Fruit fly (Drosophila melanogaster): Measurements from ENCODE around the gene repo.

repo gene

dm6 chr3R:18244171-18245043 is 8.4 kb downstream of the repo start (continued):
- peak; percentile 9 for TF ChIP-seq cwo (GFP tag; optimal IDR thresholded peaks at IDR 0.05)
- TF ChIP-seq Doc2 (GFP tag; IDR thresholded peaks at IDR 0.05): no peak
- peak; percentile 41; the same call in 1 of the 3 replicates for TF ChIP-seq dysf (GFP tag; IDR thresholded peaks at IDR 0.05)
- peak; percentile 28 for TF ChIP-seq Dp (GFP tag; optimal IDR thresholded peaks at IDR 0.05)
- TF ChIP-seq CG11456 (GFP tag; IDR thresholded peaks at IDR 0.05): 0 out of 3 replicates have a peak, but pooled peaks have one; percentile 42
- no peak for TF ChIP-seq CG10959 (GFP tag; IDR thresholded peaks at IDR 0.05)
- peak; percentile 42 for TF ChIP-seq Hmr (GFP tag; optimal IDR thresholded peaks at IDR 0.05)
- peak; percentile 89; the same call in 1 of the 2 replicates for TF ChIP-seq rib (GFP tag; IDR thresholded peaks at IDR 0.05)
- peak; percentile 74 for TF ChIP-seq Nf-YC (tag; optimal IDR thresholded peaks at IDR 0.05)
- TF ChIP-seq trem (tag; optimal IDR thresholded peaks at IDR 0.05): no peak
- peak; percentile 63 for TF ChIP-seq row (GFP tag; IDR thresholded peaks at IDR 0.05)
- TF ChIP-seq gsb (GFP tag; IDR thresholded peaks at IDR 0.05): no peak
- no peak for TF ChIP-seq prd (optimal IDR thresholded peaks at IDR 0.05)
- no peak for TF ChIP-seq prd (GFP tag; IDR thresholded peaks at IDR 0.05)
- peak; percentile 95 for TF ChIP-seq CG6175 (GFP tag; IDR thresholded peaks at IDR 0.05)
- TF ChIP-seq CG3847 (GFP tag; IDR thresholded peaks at IDR 0.05): peak; percentile 21; the same call in 1 of the 2 replicates
- peak; percentile 14 for TF ChIP-seq dmrt99B (tag; optimal IDR thresholded peaks at IDR 0.05)
- 0 out of 3 replicates have a peak, but pooled peaks have one; percentile 41 for TF ChIP-seq zfh1 (GFP tag; IDR thresholded peaks at IDR 0.05)
- TF ChIP-seq Dll (GFP tag; IDR thresholded peaks at IDR 0.05; ENCODE audit: partially characterized antibody): peak; percentile 41; the same call in 1 of the 4 replicates
- no peak for TF ChIP-seq HLH4C (GFP tag; IDR thresholded peaks at IDR 0.05; ENCODE audit: partially characterized antibody)
- TF ChIP-seq exex (tag; optimal IDR thresholded peaks at IDR 0.05): peak; percentile 28
- peak; percentile 92 for TF ChIP-seq cg (GFP tag; optimal IDR thresholded peaks at IDR 0.05)
- no peak for TF ChIP-seq CG11398 (GFP tag; optimal IDR thresholded peaks at IDR 0.05)
- no peak for TF ChIP-seq CG15514 (GFP tag; optimal IDR thresholded peaks at IDR 0.05)
- peak; percentile 17 for TF ChIP-seq CG18599 (GFP tag; optimal IDR thresholded peaks at IDR 0.05)
- peak; percentile 71 for TF ChIP-seq Adf1 (GFP tag; IDR thresholded peaks at IDR 0.05)
- peak; percentile 46 for TF ChIP-seq HmgZ (tag; optimal IDR thresholded peaks at IDR 0.05)
- peak; percentile 81 for TF ChIP-seq yki (optimal IDR thresholded peaks at IDR 0.05)
- no peak for TF ChIP-seq D (optimal IDR thresholded peaks at IDR 0.05)
- TF ChIP-seq D (GFP tag; optimal IDR thresholded peaks at IDR 0.05): no peak
- 0 out of 2 replicates have a peak, but pooled peaks have one; percentile 25 for TF ChIP-seq CG11085 (GFP tag; IDR thresholded peaks at IDR 0.05)
- peak; percentile 18 for TF ChIP-seq scrt (GFP tag; optimal IDR thresholded peaks at IDR 0.05)
- peak; percentile 15 for TF ChIP-seq Deaf1 (tag; optimal IDR thresholded peaks at IDR 0.05)
- 0 out of 3 replicates have a peak, but pooled peaks have one; percentile 25 for TF ChIP-seq ken (GFP tag; IDR thresholded peaks at IDR 0.05)
- peak; percentile 74 for TF ChIP-seq Med (GFP tag)
- TF ChIP-seq pros (GFP tag; optimal IDR thresholded peaks at IDR 0.05): no peak
- TF ChIP-seq Ravus (GFP tag; IDR thresholded peaks at IDR 0.05): no peak
- peak; percentile 72 for TF ChIP-seq sens (GFP tag)
- TF ChIP-seq Atf6 (GFP tag; IDR thresholded peaks at IDR 0.05): no peak
- no peak for TF ChIP-seq ind (GFP tag; optimal IDR thresholded peaks at IDR 0.05)
- peak; percentile 87 for TF ChIP-seq chinmo (GFP tag; IDR thresholded peaks at IDR 0.05; ENCODE audit: partially characterized antibody)
- peak; percentile 88 for TF ChIP-seq CG8281 (tag; optimal IDR thresholded peaks at IDR 0.05)
- TF ChIP-seq CG34422 (GFP tag; IDR thresholded peaks at IDR 0.05): peak; percentile 44; the same call in 1 of the 3 replicates
- peak; percentile 69 for TF ChIP-seq ERR (GFP tag; optimal IDR thresholded peaks at IDR 0.05)
- TF ChIP-seq crp (GFP tag; optimal IDR thresholded peaks at IDR 0.05): no peak
- TF ChIP-seq lmd (GFP tag; IDR thresholded peaks at IDR 0.05): peak; percentile 42; the same call in 1 of the 2 replicates
- TF ChIP-seq CG7928 (GFP tag; optimal IDR thresholded peaks at IDR 0.05): no peak
- TF ChIP-seq Taf1 (GFP tag; IDR thresholded peaks at IDR 0.05): peak; percentile 23; the same call in 1 of the 2 replicates
- TF ChIP-seq CG12236 (GFP tag; optimal IDR thresholded peaks at IDR 0.05): no peak
